Fruit fly (Drosophila melanogaster): Measurements from ENCODE around the gene dor.

DNA sequence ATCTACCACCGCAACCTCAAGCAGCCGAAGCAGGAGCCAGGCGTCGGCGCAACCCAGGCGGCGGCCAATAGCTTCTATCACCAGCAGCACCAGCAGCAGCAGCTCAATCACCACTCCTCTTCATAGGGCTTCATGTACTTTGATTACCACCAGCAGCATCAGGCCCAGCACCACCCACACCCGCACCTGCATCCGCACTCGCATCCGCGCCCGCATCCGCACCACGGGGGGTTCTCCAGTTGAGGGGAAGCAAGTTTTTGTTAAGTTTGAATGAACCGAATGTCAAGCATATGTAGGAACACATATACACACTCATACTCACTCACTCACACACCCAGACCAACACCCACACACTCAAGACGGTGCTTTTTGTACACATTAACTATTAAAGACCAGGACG, 21.2 kb upstream of the dor start:
- TF ChIP-seq CG9139 (GFP tag; optimal IDR thresholded peaks at IDR 0.05) (no peak), CG16779 (tag; optimal IDR thresholded peaks at IDR 0.05) (no peak)
